Fruit fly (Drosophila melanogaster) whole organism, adult: ENCODE results near the gene CG11593.

Experiments
- CG11617 ChIP-seq: fragments of 200-800 bp; sonication (Bioruptor generic); optimal IDR thresholded peaks from 2 replicates; lab custom pipeline; 2017; ENCODE audit warnings: mild to moderate bottlenecking, missing biosample characterization, missing genetic modification reagents, missing genetic modification characterization
- CG12768 ChIP-seq: fragments of 200-800 bp; sonication (Bioruptor generic); optimal IDR thresholded peaks from 2 replicates; lab custom pipeline; 2017; ENCODE audit warnings: missing biosample characterization, missing genetic modification characterization, mild to moderate bottlenecking, moderate library complexity, missing genetic modification reagents
- CG14711 ChIP-seq: fragments of 200-800 bp; sonication (Bioruptor generic); optimal IDR thresholded peaks from 2 replicates; lab custom pipeline; 2018; ENCODE audit warnings: missing biosample characterization, mild to moderate bottlenecking, missing genetic modification characterization, moderate library complexity
- CG1620 ChIP-seq: fragments of 200-800 bp; sonication (Bioruptor generic); optimal IDR thresholded peaks from 2 replicates; lab custom pipeline; 2016; ENCODE audit warnings: missing biosample characterization, missing genetic modification characterization
- CG33017 ChIP-seq: fragments of 200-800 bp; sonication (Bioruptor generic); optimal IDR thresholded peaks from 2 replicates; lab custom pipeline; 2018; ENCODE audit warnings: missing biosample characterization, mild to moderate bottlenecking, missing genetic modification characterization, moderate library complexity
- CG5204 ChIP-seq: fragments of 200-800 bp; sonication (Bioruptor generic); optimal IDR thresholded peaks from 2 replicates; lab custom pipeline; 2016; ENCODE audit warnings: missing biosample characterization, missing genetic modification characterization
- CG7045 ChIP-seq: fragments of 200-800 bp; sonication (Bioruptor generic); optimal IDR thresholded peaks from 2 replicates; lab custom pipeline; 2017; ENCODE audit warnings: missing biosample characterization, mild to moderate bottlenecking, missing genetic modification characterization
- CG7101 ChIP-seq: fragments of 200-800 bp; sonication (Bioruptor generic); optimal IDR thresholded peaks from 2 replicates; lab custom pipeline; 2018; ENCODE audit warnings: missing biosample characterization, mild to moderate bottlenecking, missing genetic modification characterization, moderate library complexity
- Clk ChIP-seq: fragments of 200-800 bp; sonication (Bioruptor generic); optimal IDR thresholded peaks from 2 replicates; lab custom pipeline; 2017; ENCODE audit warnings: missing biosample characterization, missing genetic modification characterization
- Crg-1 ChIP-seq: fragments of 200-800 bp; sonication (Bioruptor generic); optimal IDR thresholded peaks from 2 replicates; lab custom pipeline; 2016; ENCODE audit warnings: missing biosample characterization, missing genetic modification characterization
- Hr96 ChIP-seq: fragments of 200-800 bp; sonication (Bioruptor generic); optimal IDR thresholded peaks from 2 replicates; lab custom pipeline; 2016; ENCODE audit warnings: missing biosample characterization, missing genetic modification characterization
- Mnt ChIP-seq: fragments of 200-800 bp; sonication (Bioruptor generic); optimal IDR thresholded peaks from 2 replicates; lab custom pipeline; 2016; ENCODE audit warnings: missing biosample characterization, mild to moderate bottlenecking, missing genetic modification characterization
- bab1 ChIP-seq: fragments of 200-800 bp; sonication (Bioruptor generic); optimal IDR thresholded peaks from 3 replicates; lab custom pipeline; 2019; ENCODE audit warnings: missing biosample characterization, mild to moderate bottlenecking, missing genetic modification characterization, moderate library complexity
- cic ChIP-seq: fragments of 200-800 bp; sonication (Bioruptor generic); optimal IDR thresholded peaks from 2 replicates; lab custom pipeline; 2017; ENCODE audit warnings: missing biosample characterization, mild to moderate bottlenecking, missing genetic modification characterization, moderate library complexity
- cnc ChIP-seq, 2 experiments: fragments of >200 bp; optimal IDR thresholded peaks; 2 replicates each; lab custom pipeline; 2017
- kay ChIP-seq: fragments of 200-800 bp; sonication (Bioruptor generic); peaks from one replicate; lab custom pipeline; 2016; ENCODE audit warnings: missing biosample characterization, missing genetic modification characterization, borderline replicate concordance
- ovo ChIP-seq: fragments of 200-800 bp; sonication (Bioruptor generic); optimal IDR thresholded peaks from 2 replicates; lab custom pipeline; 2016; ENCODE audit warnings: missing biosample characterization, missing genetic modification characterization
- pad ChIP-seq: fragments of 200-800 bp; sonication (Bioruptor generic); optimal IDR thresholded peaks from 3 replicates; lab custom pipeline; 2017; ENCODE audit warnings: missing biosample characterization, missing genetic modification characterization, mild to moderate bottlenecking, moderate library complexity, missing genetic modification reagents
- tj ChIP-seq: fragments of 200-800 bp; sonication (Bioruptor generic); optimal IDR thresholded peaks from 3 replicates; lab custom pipeline; 2017; ENCODE audit warnings: missing biosample characterization, mild to moderate bottlenecking, missing genetic modification characterization, moderate library complexity
- toe ChIP-seq: fragments of 200-800 bp; sonication (Bioruptor generic); optimal IDR thresholded peaks from 2 replicates; lab custom pipeline; 2016; ENCODE audit warnings: missing biosample characterization, missing genetic modification characterization

The CG11593 gene

DNA sequence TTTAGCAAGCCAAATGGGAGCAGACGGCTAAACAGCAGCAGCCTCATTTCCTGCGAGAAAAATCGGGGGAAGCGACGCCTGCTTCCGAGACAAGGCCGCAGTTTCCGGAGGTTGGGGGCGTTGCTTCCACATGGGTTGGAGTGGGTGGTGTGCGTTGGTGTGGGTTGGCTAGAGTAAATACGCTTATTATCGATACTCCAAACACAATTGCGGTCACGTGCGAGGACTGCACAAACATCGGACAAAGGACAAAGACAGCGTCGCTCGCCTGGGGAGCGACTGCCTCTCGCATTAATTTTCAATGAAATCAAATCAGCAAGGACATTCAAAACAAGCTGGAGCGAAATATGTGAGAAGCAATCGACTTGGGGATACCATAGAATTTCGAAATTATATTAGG is 41.0 kb upstream of the CG11593 start:
- TF ChIP-seq Mnt (GFP tag; lab: Kevin White, UChicago) (no peak), Crg-1 (GFP tag; lab: Kevin White, UChicago) (no peak), pad (GFP tag; lab: Kevin White, UChicago) (no peak), toe (GFP tag; lab: Kevin White, UChicago) (no peak), kay (GFP tag; lab: Kevin White, UChicago) (no peak), cnc (optimal IDR thresholded peaks at IDR 0.05; lab: Kevin White, UChicago) (no peak), Clk (GFP tag; lab: Kevin White, UChicago) (no peak), CG11617 (no peak)

DNA sequence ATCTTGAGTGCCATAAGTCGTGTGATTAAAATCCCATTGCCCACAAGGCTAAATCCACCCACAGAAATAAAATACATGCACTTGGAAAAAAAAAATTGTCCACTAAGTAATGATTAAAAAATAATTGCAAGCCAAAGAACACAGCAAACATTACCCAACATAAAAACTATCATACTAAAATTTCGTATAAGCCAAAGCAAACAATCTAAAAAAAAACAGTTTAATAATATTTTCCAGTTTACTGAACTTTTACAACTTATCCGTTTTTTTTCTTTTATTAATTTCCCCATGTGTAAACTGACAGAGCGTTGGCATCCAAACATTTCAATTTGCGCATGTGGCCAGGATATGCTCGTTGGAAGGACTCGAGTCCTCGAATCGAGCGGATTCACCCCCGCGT is 40.0 kb upstream of the CG11593 start:
- no peak for TF ChIP-seq ovo (GFP tag; lab: Kevin White, UChicago)
- TF ChIP-seq toe (GFP tag; lab: Kevin White, UChicago): no peak
- TF ChIP-seq CG1620: no peak
- no peak for TF ChIP-seq cic (GFP tag; lab: Kevin White, UChicago)
- no peak for TF ChIP-seq CG14711 (tag; lab: Kevin White, UChicago)
- TF ChIP-seq CG5204 (GFP tag; lab: Kevin White, UChicago): no peak
- TF ChIP-seq bab1 (GFP tag; lab: Kevin White, UChicago): no peak
- TF ChIP-seq CG12768: no peak
- TF ChIP-seq CG7045 (GFP tag; lab: Kevin White, UChicago): no peak
- no peak for TF ChIP-seq Hr96 (GFP tag; lab: Kevin White, UChicago)
- TF ChIP-seq Crg-1 (GFP tag; lab: Kevin White, UChicago): no peak
- no peak for TF ChIP-seq tj (GFP tag; lab: Kevin White, UChicago)
- no peak for TF ChIP-seq Clk (GFP tag; lab: Kevin White, UChicago)

DNA sequence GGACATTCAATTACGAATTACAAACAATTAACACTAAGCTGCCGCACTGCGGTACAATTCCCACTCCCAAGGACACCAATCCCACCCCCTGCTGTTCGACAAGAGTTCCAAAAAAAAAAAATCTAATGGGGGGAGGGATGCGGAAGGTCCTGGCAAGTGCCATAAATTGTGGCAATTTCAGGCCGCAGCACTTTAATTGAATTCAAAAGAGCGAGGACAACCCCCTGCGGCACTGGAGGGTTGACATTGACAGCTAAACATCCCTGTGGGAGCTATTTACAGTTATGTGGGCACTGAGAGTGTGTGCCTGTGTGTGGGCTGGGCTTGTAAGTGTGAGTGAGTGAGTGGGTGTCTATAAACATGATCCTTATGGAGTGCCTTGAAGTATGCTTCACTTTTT is 36.6 kb upstream of the CG11593 start:
- no peak for TF ChIP-seq cic (GFP tag; lab: Kevin White, UChicago)

DNA sequence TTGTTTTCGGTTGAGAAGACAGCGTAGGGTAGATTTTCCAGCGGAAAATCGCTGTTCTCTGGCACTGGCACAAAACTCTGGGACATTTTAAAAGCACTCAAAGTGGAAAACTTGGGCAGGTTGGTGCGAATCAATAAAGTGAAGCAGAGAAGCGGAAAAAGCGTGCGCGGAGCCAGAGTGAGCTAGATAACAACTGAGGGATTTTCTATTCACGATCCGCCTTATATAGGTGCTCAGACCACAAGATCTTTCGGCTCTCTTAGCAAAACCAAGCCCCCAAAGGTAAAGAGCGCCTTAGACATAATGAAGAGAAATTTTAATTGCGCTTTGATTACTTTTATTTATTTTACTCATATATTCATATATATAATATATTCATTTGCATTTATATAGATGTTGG is 33.5 kb upstream of the CG11593 start, which contains the start of gene Faa:
TSS of gene Faa (minus strand) at position 200 of the 400 bp plus-strand sequence.
- TF ChIP-seq CG12768 (no peak), Crg-1 (GFP tag; lab: Kevin White, UChicago) (no peak), ovo (GFP tag; lab: Kevin White, UChicago) (no peak), cic (GFP tag; lab: Kevin White, UChicago) (no peak), Hr96 (GFP tag; lab: Kevin White, UChicago) (no peak), CG11617 (no peak), CG14711 (tag; lab: Kevin White, UChicago) (no peak), CG33017 (no peak), pad (GFP tag; lab: Kevin White, UChicago) (no peak)

DNA sequence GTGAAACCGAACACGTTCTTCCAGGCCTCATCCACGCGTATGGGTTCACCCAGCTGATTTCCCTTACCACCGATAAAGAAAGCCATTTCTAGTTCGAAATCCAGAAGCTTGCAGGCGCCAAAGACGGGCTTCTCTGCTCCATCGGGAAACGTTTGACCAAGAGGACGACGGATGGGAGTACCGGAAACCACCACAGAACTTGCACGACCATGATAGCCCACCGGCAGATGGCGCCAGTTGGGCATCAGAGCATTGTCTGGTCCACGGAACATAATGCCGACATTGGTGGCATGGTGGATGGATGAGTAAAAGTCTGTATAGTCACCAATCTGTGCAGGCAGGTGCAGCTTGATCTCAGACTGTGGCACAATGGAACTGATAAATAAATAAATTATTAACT is 32.4 kb upstream of the CG11593 start:
- no peak for TF ChIP-seq cnc (optimal IDR thresholded peaks at IDR 0.05; lab: Kevin White, UChicago)
- TF ChIP-seq Clk (GFP tag; lab: Kevin White, UChicago): no peak
- TF ChIP-seq CG5204 (GFP tag; lab: Kevin White, UChicago): no peak
- no peak for TF ChIP-seq CG7101 (tag; lab: Kevin White, UChicago)
- TF ChIP-seq cic (GFP tag; lab: Kevin White, UChicago): no peak
- no peak for TF ChIP-seq ovo (GFP tag; lab: Kevin White, UChicago)
- TF ChIP-seq tj (GFP tag; lab: Kevin White, UChicago): no peak
- TF ChIP-seq CG12768: no peak
- TF ChIP-seq Crg-1 (GFP tag; lab: Kevin White, UChicago): no peak
- no peak for TF ChIP-seq CG11617
- no peak for TF ChIP-seq CG1620
- TF ChIP-seq pad (GFP tag; lab: Kevin White, UChicago): no peak
- TF ChIP-seq Mnt (GFP tag; lab: Kevin White, UChicago): no peak
- TF ChIP-seq CG7045 (GFP tag; lab: Kevin White, UChicago): no peak
- no peak for TF ChIP-seq toe (GFP tag; lab: Kevin White, UChicago)
- no peak for TF ChIP-seq CG14711 (tag; lab: Kevin White, UChicago)

DNA sequence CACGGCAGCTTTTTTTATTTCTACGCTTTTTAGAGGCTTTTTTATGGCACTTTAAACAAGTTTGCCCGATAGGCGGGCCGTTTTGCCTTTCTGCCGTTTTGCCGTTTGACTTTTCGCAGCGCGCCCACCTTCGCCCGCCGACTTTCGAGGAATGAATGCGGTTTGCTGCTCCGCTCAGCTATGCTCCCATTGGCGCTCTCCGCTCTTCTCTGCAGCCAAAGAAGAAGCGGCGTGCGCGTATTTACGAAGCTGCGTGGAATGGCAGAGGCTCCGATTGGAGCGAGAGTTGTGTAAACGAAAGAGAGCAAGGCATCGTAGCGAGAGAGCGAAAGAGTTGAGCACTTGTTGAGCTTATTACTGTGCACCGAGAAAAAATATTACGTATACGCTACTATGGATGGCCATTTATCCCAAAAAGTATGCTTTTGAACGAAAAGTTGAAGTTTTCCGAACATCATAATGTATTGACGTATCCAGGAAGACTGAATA is 31.3 kb upstream of the CG11593 start, which contains the start of gene wit:
TSS of gene wit (minus strand) at position 157 of the 489 bp plus-strand sequence.
- TF ChIP-seq CG7101 (tag; lab: Kevin White, UChicago) (peak; percentile 42), CG14711 (tag; lab: Kevin White, UChicago) (peak; percentile 14), CG1620 (no peak), toe (GFP tag; lab: Kevin White, UChicago) (no peak), tj (GFP tag; lab: Kevin White, UChicago) (peak; percentile 73), CG11617 (no peak), CG12768 (peak; percentile 58), ovo (GFP tag; lab: Kevin White, UChicago) (peak; percentile 15), cic (GFP tag; lab: Kevin White, UChicago) (peak; percentile 34), kay (GFP tag; lab: Kevin White, UChicago) (no peak), cnc (optimal IDR thresholded peaks at IDR 0.05; lab: Kevin White, UChicago) (no peak), Hr96 (GFP tag; lab: Kevin White, UChicago) (peak; percentile 31), Clk (GFP tag; lab: Kevin White, UChicago) (peak; percentile 48), Mnt (GFP tag; lab: Kevin White, UChicago) (peak; percentile 83), bab1 (GFP tag; lab: Kevin White, UChicago) (peak; percentile 32), CG7045 (GFP tag; lab: Kevin White, UChicago) (peak; percentile 9), pad (GFP tag; lab: Kevin White, UChicago) (no peak), Crg-1 (GFP tag; lab: Kevin White, UChicago) (no peak), CG5204 (GFP tag; lab: Kevin White, UChicago) (no peak), CG33017 (peak; percentile 75)
